Fruit fly (Drosophila melanogaster): ENCODE results near the gene CG4678.

CG4678 gene

dm6 chrX:16711003-16711402 is 15.1 kb downstream of the CG4678 start, which contains the start of gene CG13008:
TSS of gene CG13008 (plus strand) at chrX:16711303.
- TF ChIP-seq CG8388 (GFP tag; optimal IDR thresholded peaks at IDR 0.05) (no peak), Sox100B (GFP tag; optimal IDR thresholded peaks at IDR 0.05) (no peak), CG8089 (GFP tag; optimal IDR thresholded peaks at IDR 0.05) (no peak), stc (GFP tag; IDR thresholded peaks at IDR 0.05) (no peak), CG30431 (GFP tag; optimal IDR thresholded peaks at IDR 0.05) (no peak), CG14965 (GFP tag; optimal IDR thresholded peaks at IDR 0.05; ENCODE audit: borderline replicate concordance) (no peak), salm (tag; optimal IDR thresholded peaks at IDR 0.05) (no peak), Atf6 (GFP tag; IDR thresholded peaks at IDR 0.05) (no peak), Fer1 (GFP tag; optimal IDR thresholded peaks at IDR 0.05) (no peak), ttk (GFP tag; IDR thresholded peaks at IDR 0.05) (no peak), Dref (GFP tag; IDR thresholded peaks at IDR 0.05) (no peak), nau (GFP tag; optimal IDR thresholded peaks at IDR 0.05) (no peak), HLH4C (GFP tag; IDR thresholded peaks at IDR 0.05; ENCODE audit: partially characterized antibody) (no peak), CG14014 (GFP tag; IDR thresholded peaks at IDR 0.05) (no peak)

dm6 chrX:16716649-16717048 is 20.7 kb downstream of the CG4678 start:
- no peak for TF ChIP-seq Lhr (GFP tag; optimal IDR thresholded peaks at IDR 0.05)
- TF ChIP-seq wdn (GFP tag; IDR thresholded peaks at IDR 0.05) = no peak
- no peak for TF ChIP-seq kni (GFP tag; optimal IDR thresholded peaks at IDR 0.05)
- no peak for TF ChIP-seq CG3847 (GFP tag; IDR thresholded peaks at IDR 0.05)
- no peak for TF ChIP-seq D (optimal IDR thresholded peaks at IDR 0.05)
- no peak for TF ChIP-seq D (GFP tag; optimal IDR thresholded peaks at IDR 0.05)
- TF ChIP-seq Bgb (GFP tag; IDR thresholded peaks at IDR 0.05; ENCODE audit: partially characterized antibody) = no peak
- TF ChIP-seq ro (GFP tag; IDR thresholded peaks at IDR 0.05) = no peak
- TF ChIP-seq rib (GFP tag; IDR thresholded peaks at IDR 0.05) = no peak
- TF ChIP-seq Chrac-16 (GFP tag; optimal IDR thresholded peaks at IDR 0.05) = no peak
- TF ChIP-seq CG9609 (GFP tag; optimal IDR thresholded peaks at IDR 0.05) = no peak
- no peak for TF ChIP-seq CG13296 (GFP tag; optimal IDR thresholded peaks at IDR 0.05)
- TF ChIP-seq CG30403 (GFP tag; optimal IDR thresholded peaks at IDR 0.05) = no peak
- no peak for TF ChIP-seq CG16815 (GFP tag; optimal IDR thresholded peaks at IDR 0.05)
- no peak for TF ChIP-seq HmgZ (tag; optimal IDR thresholded peaks at IDR 0.05)
- no peak for TF ChIP-seq Fer3 (tag; optimal IDR thresholded peaks at IDR 0.05)

DNA sequence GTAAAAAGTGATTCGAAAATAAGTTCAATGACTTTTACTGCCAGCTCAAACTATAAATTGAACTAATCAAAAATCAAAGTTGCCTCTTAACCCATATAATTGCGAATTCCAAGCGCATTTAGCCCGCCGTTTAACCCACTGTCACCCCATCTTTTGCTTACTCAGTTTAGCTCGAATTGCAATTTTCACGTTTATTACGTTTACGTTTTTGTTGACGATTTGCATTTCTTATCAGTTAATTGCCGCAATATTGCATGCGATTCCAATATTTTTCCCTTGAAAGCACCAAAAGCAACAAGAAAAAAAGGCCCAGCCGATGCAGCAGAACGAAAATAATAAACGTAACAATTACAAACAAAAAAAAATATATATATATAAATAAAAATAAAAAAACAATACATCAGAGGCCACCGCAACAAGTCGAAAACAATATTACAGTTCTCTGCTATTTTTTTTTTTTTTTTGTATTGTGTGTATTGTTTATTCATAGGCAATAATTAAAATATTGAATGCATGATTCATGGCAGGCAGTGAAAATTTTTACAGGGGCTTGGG is 22.3 kb downstream of the CG4678 start:
- TF ChIP-seq zen2 (GFP tag; IDR thresholded peaks at IDR 0.05; ENCODE audit: partially characterized antibody) = no peak
- peak; percentile 6 for TF ChIP-seq lbe (GFP tag; optimal IDR thresholded peaks at IDR 0.05)
- no peak for TF ChIP-seq croc (GFP tag; conservative IDR thresholded peaks at IDR 0.05)
- TF ChIP-seq CG14050 (GFP tag; IDR thresholded peaks at IDR 0.05) = no peak
- no peak for TF ChIP-seq hth (optimal IDR thresholded peaks at IDR 0.05)
- TF ChIP-seq CG17568 (GFP tag; optimal IDR thresholded peaks at IDR 0.05) = no peak
- no peak for TF ChIP-seq CG1602 (GFP tag; optimal IDR thresholded peaks at IDR 0.05)
- no peak for TF ChIP-seq MBD-R2 (GFP tag; IDR thresholded peaks at IDR 0.05)
- TF ChIP-seq lab (GFP tag; optimal IDR thresholded peaks at IDR 0.05) = no peak
